Fruit fly (Drosophila melanogaster) whole organism, embryonic: ENCODE results near the gene CG4133.

Source experiments
- Awh ChIP-seq: fragments of 200-800 bp; sonication (Bioruptor generic); IDR thresholded peaks from 2 replicates; pipeline ENCODE4, ENCODE4 v1.3.6; 2022; ENCODE audit warnings: missing biosample characterization, missing genetic modification characterization
- Bgb ChIP-seq: fragments of 200-800 bp; sonication (Bioruptor generic); IDR thresholded peaks from 2 replicates; pipeline ENCODE4 v1.3.6; 2022; ENCODE audit warnings: missing biosample characterization, missing genetic modification characterization; ENCODE audit not compliant: partially characterized antibody
- C15 ChIP-seq: fragments of 200-800 bp; sonication (Bioruptor generic); IDR thresholded peaks from 3 replicates; pipeline ENCODE4 v1.3.6; 2022; ENCODE audit warnings: missing biosample characterization, missing genetic modification characterization
- CG13123 ChIP-seq: fragments of 200-800 bp; sonication (Bioruptor generic); optimal IDR thresholded peaks from 2 replicates; lab custom pipeline; 2016; ENCODE audit warnings: missing biosample characterization, missing genetic modification characterization
- CG13894 ChIP-seq: fragments of 200-800 bp; sonication (Bioruptor generic); optimal IDR thresholded peaks from 3 replicates; lab custom pipeline; 2018; ENCODE audit warnings: missing biosample characterization, mild to moderate bottlenecking, missing genetic modification characterization, moderate library complexity
- CG14710 ChIP-seq: fragments of 200-800 bp; sonication (Bioruptor generic); optimal IDR thresholded peaks from 3 replicates; lab custom pipeline; 2019; ENCODE audit warnings: missing biosample characterization, mild to moderate bottlenecking, missing genetic modification characterization, moderate library complexity
- CG15514 ChIP-seq: fragments of 200-800 bp; sonication (Bioruptor generic); optimal IDR thresholded peaks from 3 replicates; lab custom pipeline; 2017; ENCODE audit warnings: missing biosample characterization, missing genetic modification characterization, mild to moderate bottlenecking, moderate library complexity, missing genetic modification reagents
- CG1602 ChIP-seq: fragments of 200-800 bp; sonication (Bioruptor generic); optimal IDR thresholded peaks from 3 replicates; lab custom pipeline; 2016; ENCODE audit warnings: missing biosample characterization, missing genetic modification characterization
- CG16779 ChIP-seq: fragments of 200-800 bp; sonication (Bioruptor generic); IDR thresholded peaks from 2 replicates; pipeline ENCODE4 v1.3.6; 2022; ENCODE audit warnings: missing biosample characterization, missing genetic modification characterization
- CG16863 ChIP-seq: fragments of 200-800 bp; sonication (Bioruptor generic); optimal IDR thresholded peaks from 3 replicates; lab custom pipeline; 2016; ENCODE audit warnings: missing biosample characterization, missing genetic modification characterization
- CG17186 ChIP-seq: fragments of 200-800 bp; sonication (Bioruptor generic); optimal IDR thresholded peaks from 3 replicates; lab custom pipeline; 2017; ENCODE audit warnings: missing biosample characterization, missing genetic modification reagents, missing genetic modification characterization
- CG17359 ChIP-seq: fragments of 200-800 bp; sonication (Bioruptor generic); optimal IDR thresholded peaks from 3 replicates; lab custom pipeline; 2018; ENCODE audit warnings: missing biosample characterization, mild to moderate bottlenecking, missing genetic modification characterization, moderate library complexity
- CG2202 ChIP-seq: fragments of 200-800 bp; sonication (Bioruptor generic); optimal IDR thresholded peaks from 2 replicates; lab custom pipeline; 2018; ENCODE audit warnings: missing biosample characterization, mild to moderate bottlenecking, missing genetic modification characterization
- CG6175 ChIP-seq: fragments of 200-800 bp; sonication (Bioruptor generic); IDR thresholded peaks from 3 replicates; pipeline ENCODE4 v1.3.6; 2022; ENCODE audit warnings: missing biosample characterization, missing genetic modification characterization
- CG6254 ChIP-seq: fragments of 200-800 bp; sonication (Bioruptor generic); optimal IDR thresholded peaks from 3 replicates; lab custom pipeline; 2017; ENCODE audit warnings: mild to moderate bottlenecking, missing biosample characterization, missing genetic modification reagents, missing genetic modification characterization
- CG7786 ChIP-seq: fragments of 200-800 bp; sonication (Bioruptor generic); optimal IDR thresholded peaks from 2 replicates; lab custom pipeline; 2016; ENCODE audit warnings: missing biosample characterization, missing genetic modification characterization
- CoRest ChIP-seq: fragments of 200-800 bp; sonication (Bioruptor generic); optimal IDR thresholded peaks from 3 replicates; lab custom pipeline; 2018; ENCODE audit warnings: missing biosample characterization, mild to moderate bottlenecking, missing genetic modification characterization, moderate library complexity
- D19B ChIP-seq: fragments of 200-800 bp; sonication (Bioruptor generic); optimal IDR thresholded peaks from 2 replicates; lab custom pipeline; 2017; ENCODE audit warnings: missing biosample characterization, mild to moderate bottlenecking, missing genetic modification characterization
- Deaf1 ChIP-seq: fragments of 200-800 bp; optimal IDR thresholded peaks from 3 replicates; lab custom pipeline; 2019; ENCODE audit warnings: missing biosample characterization, mild to moderate bottlenecking, missing genetic modification characterization, moderate library complexity
- Dref ChIP-seq: fragments of 200-800 bp; sonication (Bioruptor generic); IDR thresholded peaks from 2 replicates; pipeline ENCODE4 v1.3.6; 2022; ENCODE audit warnings: missing biosample characterization, missing genetic modification characterization
- HLH4C ChIP-seq: fragments of 200-800 bp; sonication (Bioruptor generic); IDR thresholded peaks from 3 replicates; pipeline ENCODE4 v1.3.6; 2022; ENCODE audit warnings: missing biosample characterization, missing genetic modification characterization; ENCODE audit not compliant: partially characterized antibody
- Mrtf ChIP-seq: fragments of 200-800 bp; sonication (Bioruptor generic); IDR thresholded peaks from 3 replicates; pipeline ENCODE4 v1.3.6; 2022; ENCODE audit warnings: missing biosample characterization, missing genetic modification characterization
- Nf-YA ChIP-seq: fragments of 200-800 bp; sonication (Bioruptor generic); IDR thresholded peaks from 2 replicates; pipeline ENCODE4 v1.3.6; 2022; ENCODE audit warnings: missing biosample characterization, missing genetic modification characterization
- Ravus ChIP-seq: fragments of 200-800 bp; sonication (Bioruptor generic); IDR thresholded peaks from 2 replicates; pipeline ENCODE4 v1.3.6; 2022; ENCODE audit warnings: missing biosample characterization, missing genetic modification characterization
- Sry-β ChIP-seq: fragments of 200-800 bp; sonication (Bioruptor generic); optimal IDR thresholded peaks from 2 replicates; lab custom pipeline; 2018; ENCODE audit warnings: missing biosample characterization, mild to moderate bottlenecking, missing genetic modification characterization, moderate library complexity
- Sry-δ ChIP-seq: fragments of 200-800 bp; sonication (Bioruptor generic); optimal IDR thresholded peaks from 2 replicates; lab custom pipeline; 2016; ENCODE audit warnings: missing biosample characterization, missing genetic modification characterization
- Tbp ChIP-seq: fragments of >200 bp; optimal IDR thresholded peaks from 2 replicates; lab custom pipeline; 2018; ENCODE audit warnings: missing biosample characterization, missing genetic modification characterization
- Xbp1 ChIP-seq: fragments of 200-800 bp; sonication (Bioruptor generic); optimal IDR thresholded peaks from 3 replicates; lab custom pipeline; 2016; ENCODE audit warnings: missing biosample characterization, mild to moderate bottlenecking, missing genetic modification characterization
- crc ChIP-seq: fragments of 200-800 bp; sonication (Bioruptor generic); optimal IDR thresholded peaks from 2 replicates; lab custom pipeline; 2016; ENCODE audit warnings: missing biosample characterization, missing genetic modification characterization
- dati ChIP-seq: fragments of 200-800 bp; sonication (Bioruptor generic); IDR thresholded peaks from 2 replicates; pipeline ENCODE4 v1.3.6; 2022; ENCODE audit warnings: missing biosample characterization, missing genetic modification characterization
- emc ChIP-seq: fragments of 200-800 bp; sonication (Bioruptor generic); optimal IDR thresholded peaks from 2 replicates; lab custom pipeline; 2016; ENCODE audit warnings: missing biosample characterization, missing genetic modification characterization
- exex ChIP-seq: fragments of 200-800 bp; sonication (Bioruptor generic); optimal IDR thresholded peaks from 4 replicates; lab custom pipeline; 2018; ENCODE audit warnings: missing biosample characterization, mild to moderate bottlenecking, missing genetic modification characterization, moderate library complexity
- hbn ChIP-seq: fragments of 200-800 bp; sonication (Bioruptor generic); IDR thresholded peaks from 2 replicates; pipeline ENCODE4 v1.3.6; 2022; ENCODE audit warnings: missing biosample characterization, missing genetic modification characterization; ENCODE audit not compliant: partially characterized antibody
- hkb ChIP-seq, 2 experiments: fragments of 200-800 bp in 1 of 2; fragments of >200 bp in 1 of 2; sonication (Bioruptor generic) in 1 of 2; IDR thresholded peaks in 1 of 2; optimal IDR thresholded peaks in 1 of 2; 2 replicates each; pipeline versions ENCODE4 v1.3.6 to Lab custom; 2017 to 2022; ENCODE audit warnings: missing biosample characterization in 1 of 2, missing genetic modification characterization in 1 of 2
- ind ChIP-seq: fragments of 200-800 bp; sonication (Bioruptor generic); optimal IDR thresholded peaks from 3 replicates; lab custom pipeline; 2016; ENCODE audit warnings: missing biosample characterization, missing genetic modification characterization
- kni ChIP-seq: fragments of 200-800 bp; sonication (Bioruptor generic); optimal IDR thresholded peaks from 3 replicates; lab custom pipeline; 2017; ENCODE audit warnings: mild to moderate bottlenecking, missing biosample characterization, missing genetic modification reagents, missing genetic modification characterization
- lilli ChIP-seq: fragments of 200-800 bp; sonication (Bioruptor generic); optimal IDR thresholded peaks from 3 replicates; lab custom pipeline; 2016; ENCODE audit warnings: missing biosample characterization, missing genetic modification characterization
- lola ChIP-seq, 3 experiments: fragments of >200 bp in 2 of 3; fragments of 200-800 bp in 1 of 3; sonication (Bioruptor generic) in 1 of 3; optimal IDR thresholded peaks; 2 replicates each; lab custom pipeline; 2017 to 2019; ENCODE audit warnings: missing biosample characterization in 3 of 3, missing genetic modification characterization in 3 of 3, mild to moderate bottlenecking in 1 of 3, moderate library complexity in 1 of 3
- luna ChIP-seq: fragments of 200-800 bp; sonication (Bioruptor generic); optimal IDR thresholded peaks from 2 replicates; lab custom pipeline; 2016; ENCODE audit warnings: missing biosample characterization, missing genetic modification characterization
- mirr ChIP-seq: fragments of 200-800 bp; sonication (Bioruptor generic); optimal IDR thresholded peaks from 3 replicates; lab custom pipeline; 2018; ENCODE audit warnings: missing biosample characterization, mild to moderate bottlenecking, missing genetic modification characterization
- mld ChIP-seq: fragments of 200-800 bp; sonication (Bioruptor generic); IDR thresholded peaks from 3 replicates; pipeline ENCODE4 v1.3.6; 2022; ENCODE audit warnings: missing biosample characterization, missing genetic modification characterization; ENCODE audit not compliant: partially characterized antibody
- nau ChIP-seq: fragments of 200-800 bp; sonication (Bioruptor generic); optimal IDR thresholded peaks from 3 replicates; lab custom pipeline; 2017; ENCODE audit warnings: missing biosample characterization, mild to moderate bottlenecking, missing genetic modification characterization, missing genetic modification reagents
- phol ChIP-seq: fragments of 200-800 bp; sonication (Bioruptor generic); optimal IDR thresholded peaks from 3 replicates; lab custom pipeline; 2018; ENCODE audit warnings: missing biosample characterization, mild to moderate bottlenecking, missing genetic modification characterization, moderate library complexity
- scrt ChIP-seq: fragments of 200-800 bp; sonication (Bioruptor generic); optimal IDR thresholded peaks from 2 replicates; lab custom pipeline; 2018; ENCODE audit warnings: missing biosample characterization, mild to moderate bottlenecking, missing genetic modification characterization, moderate library complexity
- sima ChIP-seq: fragments of 200-800 bp; sonication (Bioruptor generic); optimal IDR thresholded peaks from 2 replicates; lab custom pipeline; 2016; ENCODE audit warnings: missing biosample characterization, missing genetic modification characterization
- slp2 ChIP-seq: fragments of 200-800 bp; sonication (Bioruptor generic); optimal IDR thresholded peaks from 2 replicates; lab custom pipeline; 2016; ENCODE audit warnings: missing biosample characterization, missing genetic modification characterization
- sr ChIP-seq: fragments of 200-800 bp; sonication (Bioruptor generic); IDR thresholded peaks from 3 replicates; pipeline ENCODE4 v1.3.6; 2022; ENCODE audit warnings: missing biosample characterization, missing genetic modification characterization
- tgo ChIP-seq: fragments of 200-800 bp; sonication (Bioruptor generic); IDR thresholded peaks from 3 replicates; pipeline ENCODE4 v1.3.6; 2022; ENCODE audit warnings: missing biosample characterization, missing genetic modification characterization
- twi ChIP-seq: fragments of 200-800 bp; optimal IDR thresholded peaks from 2 replicates; lab custom pipeline; 2019; ENCODE audit warnings: missing biosample characterization, mild to moderate bottlenecking, missing genetic modification characterization, moderate library complexity

Gene CG4133

dm6 chr2L:485825-486240, 30.5 kb downstream of the CG4133 start (continued):
- TF ChIP-seq CG15514 (GFP tag; lab: Kevin White, UChicago) (peak; percentile 84), dati (peak; percentile 49; the same call in 1 of the 2 replicates), Xbp1 (GFP tag; lab: Kevin White, UChicago) (peak; percentile 70), CG1602 (GFP tag; lab: Kevin White, UChicago) (peak; percentile 67), mld (GFP tag; lab: Robert Waterston, UW) (no peak), Tbp (GFP tag; lab: Kevin White, UChicago) (no peak), Nf-YA (peak; percentile 90), CG14710 (tag; lab: Kevin White, UChicago) (peak; percentile 75), kni (peak; percentile 99), luna (GFP tag; lab: Kevin White, UChicago) (peak; percentile 42), tgo (GFP tag; lab: Robert Waterston, UW) (peak; percentile 69), CG13123 (GFP tag; lab: Kevin White, UChicago) (peak; percentile 93), mirr (GFP tag; lab: Kevin White, UChicago) (peak; percentile 93), crc (GFP tag; lab: Kevin White, UChicago) (peak; percentile 53), lola (GFP tag; optimal IDR thresholded peaks at IDR 0.05; lab: Kevin White, UChicago) (peak in 1 of 3 experiments; percentile 61), emc (GFP tag; lab: Kevin White, UChicago) (peak; percentile 79), CG16863 (peak; percentile 94), HLH4C (GFP tag; lab: Robert Waterston, UW) (no peak), Sry-β (peak; percentile 70), CG16779 (GFP tag; lab: Robert Waterston, UW) (peak; percentile 82), Deaf1 (tag; lab: Kevin White, UChicago) (no peak), hkb (optimal IDR thresholded peaks at IDR 0.05; lab: Kevin White, UChicago) (no peak), hkb (GFP tag; IDR thresholded peaks at IDR 0.05; lab: Robert Waterston, UW) (peak; percentile 94), phol (tag; lab: Kevin White, UChicago) (no peak), CG13894 (tag; lab: Kevin White, UChicago) (no peak), Sry-δ (GFP tag; lab: Kevin White, UChicago) (peak; percentile 62), CG17186 (peak; percentile 78), Awh (GFP tag; lab: Robert Waterston, UW) (peak; percentile 96), Ravus (no peak), hbn (GFP tag; lab: Robert Waterston, UW) (no peak), Mrtf (GFP tag; lab: Robert Waterston, UW) (peak; percentile 62; the same call in 1 of the 3 replicates), twi (tag; lab: Kevin White, UChicago) (peak; percentile 56), CG6254 (GFP tag; lab: Kevin White, UChicago) (peak; percentile 81), lilli (peak; percentile 67), sima (GFP tag; lab: Kevin White, UChicago) (peak; percentile 46), D19B (peak; percentile 58), nau (GFP tag; lab: Kevin White, UChicago) (peak; percentile 96), slp2 (GFP tag; lab: Kevin White, UChicago) (peak; percentile 74), exex (tag; lab: Kevin White, UChicago) (peak; percentile 78), Dref (GFP tag; lab: Robert Waterston, UW) (peak; percentile 27; the same call in 1 of the 2 replicates), ind (GFP tag; lab: Kevin White, UChicago) (peak; percentile 36), CG6175 (GFP tag; lab: Robert Waterston, UW) (peak; percentile 56; the same call in 1 of the 3 replicates), Bgb (no peak), scrt (peak; percentile 86), sr (GFP tag; lab: Robert Waterston, UW) (peak; percentile 90), CoRest (tag; lab: Kevin White, UChicago) (peak; percentile 60), CG17359 (tag; lab: Kevin White, UChicago) (peak; percentile 89), C15 (GFP tag; lab: Robert Waterston, UW) (peak; percentile 49; the same call in 1 of the 3 replicates), CG2202 (tag; lab: Kevin White, UChicago) (peak; percentile 94), CG7786 (GFP tag; lab: Kevin White, UChicago) (peak; percentile 79)
